Worm (Caenorhabditis elegans) whole organism, early embryonic: ENCODE results near the gene srg-10.

Experiments used
- B0310.2 ChIP-seq: sonication (generic microtip); optimal IDR thresholded peaks from 2 replicates; lab custom pipeline; 2016; ENCODE audit warnings: mild to moderate bottlenecking, missing genetic modification characterization, missing compliant biosample characterization
- ama-1 ChIP-seq: fragments of 150-350 bp; optimal IDR thresholded peaks from 2 replicates; lab custom pipeline; 2014
- ets-7 ChIP-seq: sonication (generic microtip); optimal IDR thresholded peaks from 2 replicates; lab custom pipeline; 2016; ENCODE audit warnings: missing genotype, missing genetic modification characterization, missing compliant biosample characterization
- flt-1 ChIP-seq: fragments of 200-800 bp; sonication (Bioruptor generic); IDR thresholded peaks from 2 replicates; pipeline ENCODE4 v1.3.6; 2022; ENCODE audit warnings: missing genetic modification characterization, missing compliant biosample characterization
- sea-1 ChIP-seq: fragments of 200-800 bp; sonication (Bioruptor generic); conservative IDR thresholded peaks from 2 replicates; pipeline ENCODE4 v1.3.6; 2022; ENCODE audit warnings: missing genetic modification characterization, missing compliant biosample characterization

DNA sequence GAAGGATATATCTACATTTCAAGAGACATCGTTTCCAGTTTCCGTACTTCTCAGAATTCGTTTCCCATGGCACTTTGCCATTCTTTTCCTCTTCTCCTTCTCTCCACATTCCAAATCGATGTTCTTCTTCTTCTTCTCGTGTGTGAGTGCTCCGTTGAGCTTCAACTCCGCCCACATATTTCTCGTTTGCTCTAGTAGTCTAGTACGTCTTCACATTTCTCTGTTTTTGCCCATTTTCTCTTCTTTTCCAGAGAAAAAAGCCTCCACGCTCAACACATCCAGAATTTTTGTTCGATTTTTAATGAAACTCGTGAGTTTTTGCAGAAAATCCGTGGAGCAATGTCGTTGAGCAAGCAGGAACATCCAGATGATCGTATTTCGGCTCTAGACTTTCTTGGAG lies 31.3 kb downstream of the srg-10 start, which contains the start of gene T04A8.18:
- TF ChIP-seq ets-7 = no peak
- no peak for TF ChIP-seq ama-1 (lab: Kevin White, UChicago)
- no peak for TF ChIP-seq flt-1
- TF ChIP-seq B0310.2 (tag; lab: Kevin White, UChicago) = no peak
- no peak for TF ChIP-seq sea-1 (GFP tag; lab: Robert Waterston, UW)
